Fruit fly (Drosophila melanogaster) whole organism, wandering third instar larva: Measurements from ENCODE around the gene Sgs8.

ENCODE experiments used
- Abd-B ChIP-seq: fragments of >200 bp; optimal IDR thresholded peaks from 2 replicates; lab custom pipeline; 2017; ENCODE audit warnings: missing biosample characterization, missing genetic modification characterization
- br ChIP-seq: fragments of 200-800 bp; sonication (Bioruptor generic); optimal IDR thresholded peaks from 2 replicates; lab custom pipeline; 2016; ENCODE audit warnings: missing biosample characterization, missing genetic modification characterization
- jim ChIP-seq: fragments of 175-275, 200-325 bp; sonication (Bioruptor generic); optimal IDR thresholded peaks from 2 replicates; lab custom pipeline; 2016; ENCODE audit warnings: missing biosample characterization, mild to moderate bottlenecking, missing genetic modification characterization
- psq ChIP-seq: fragments of 200-800 bp; sonication (Bioruptor generic); optimal IDR thresholded peaks from 3 replicates; lab custom pipeline; 2017; ENCODE audit warnings: missing biosample characterization, mild to moderate bottlenecking, missing genetic modification characterization, moderate library complexity
- sv ChIP-seq: fragments of 200-800 bp; sonication (Bioruptor generic); optimal IDR thresholded peaks from 3 replicates; lab custom pipeline; 2016; ENCODE audit warnings: missing biosample characterization, missing genetic modification characterization

- TF ChIP-seq br (GFP tag; lab: Kevin White, UChicago): no peak
- no peak for TF ChIP-seq Abd-B (GFP tag; lab: Kevin White, UChicago)
- TF ChIP-seq psq (GFP tag; lab: Kevin White, UChicago): no peak
- TF ChIP-seq jim (GFP tag; lab: Kevin White, UChicago): no peak
- no peak for TF ChIP-seq sv (GFP tag; lab: Kevin White, UChicago)
Measured at dm6 chr3L:11511243-11511642, 2.0 kb upstream of the Sgs8 start.
